Fruit fly (Drosophila melanogaster) S2 (cell line): Measurements from ENCODE around the gene Sfp26Ad.

Source experiments
- CG8478 ChIP-seq: fragments of >200 bp; optimal IDR thresholded peaks from 2 replicates; lab custom pipeline; 2018
- CTCF ChIP-seq, 2 experiments: fragments of >200 bp; optimal IDR thresholded peaks; 2 replicates each; lab custom pipeline; 2018

dm6 chr2L:5978333-5979054 lies 35.4 kb upstream of the Sfp26Ad start:
- no peak for TF ChIP-seq CG8478 (lab: Kevin White, UChicago)
- TF ChIP-seq CTCF (optimal IDR thresholded peaks at IDR 0.05; lab: Kevin White, UChicago): no peak
